Fruit fly (Drosophila melanogaster) whole organism, embryonic: ENCODE measurements around the gene Ugt301D1.
A peak's percentile ranks its signal among the peaks of the same experiment; 100 is the strongest.

Experiments used
- Ada2b ChIP-seq: fragments of 200-800 bp; sonication (Bioruptor generic); IDR thresholded peaks from 2 replicates; pipeline ENCODE4 v1.3.6; 2022; ENCODE audit warnings: missing biosample characterization, missing genetic modification characterization
- Adf1 ChIP-seq: fragments of 200-800 bp; sonication (Bioruptor generic); IDR thresholded peaks from 2 replicates; pipeline ENCODE4 v1.3.6; 2022; ENCODE audit warnings: missing biosample characterization, missing genetic modification characterization
- C15 ChIP-seq: fragments of 200-800 bp; sonication (Bioruptor generic); IDR thresholded peaks from 3 replicates; pipeline ENCODE4 v1.3.6; 2022; ENCODE audit warnings: missing biosample characterization, missing genetic modification characterization
- CG12659 ChIP-seq: fragments of 200-800 bp; sonication (Bioruptor generic); optimal IDR thresholded peaks from 3 replicates; lab custom pipeline; 2017; ENCODE audit warnings: mild to moderate bottlenecking, missing biosample characterization, missing genetic modification reagents, missing genetic modification characterization
- CG14710 ChIP-seq: fragments of 200-800 bp; sonication (Bioruptor generic); optimal IDR thresholded peaks from 3 replicates; lab custom pipeline; 2019; ENCODE audit warnings: missing biosample characterization, mild to moderate bottlenecking, missing genetic modification characterization, moderate library complexity
- CG15073 ChIP-seq: fragments of 200-800 bp; sonication (Bioruptor generic); optimal IDR thresholded peaks from 2 replicates; lab custom pipeline; 2016; ENCODE audit warnings: missing biosample characterization, missing genetic modification characterization
- CG15479 ChIP-seq: fragments of 200-800 bp; sonication (Bioruptor generic); optimal IDR thresholded peaks from 3 replicates; lab custom pipeline; 2019; ENCODE audit warnings: missing biosample characterization, mild to moderate bottlenecking, missing genetic modification characterization, moderate library complexity
- CG16779 ChIP-seq: fragments of 200-800 bp; sonication (Bioruptor generic); IDR thresholded peaks from 2 replicates; pipeline ENCODE4 v1.3.6; 2022; ENCODE audit warnings: missing biosample characterization, missing genetic modification characterization
- CG17361 ChIP-seq: fragments of 200-800 bp; sonication (Bioruptor generic); IDR thresholded peaks from 3 replicates; pipeline ENCODE4 v1.3.6; 2022; ENCODE audit warnings: missing biosample characterization, missing genetic modification characterization
- CG18011 ChIP-seq: fragments of 200-800 bp; sonication (Bioruptor generic); optimal IDR thresholded peaks from 2 replicates; lab custom pipeline; 2017; ENCODE audit warnings: missing biosample characterization, missing genetic modification characterization, mild to moderate bottlenecking, moderate library complexity, missing genotype
- CG33557 ChIP-seq: fragments of 200-800 bp; sonication (Bioruptor generic); optimal IDR thresholded peaks from 2 replicates; lab custom pipeline; 2019; ENCODE audit warnings: missing biosample characterization, mild to moderate bottlenecking, missing genetic modification characterization, moderate library complexity
- CG3995 ChIP-seq: fragments of 200-800 bp; sonication (Bioruptor generic); optimal IDR thresholded peaks from 3 replicates; lab custom pipeline; 2016; ENCODE audit warnings: missing biosample characterization, missing genetic modification characterization
- CG4707 ChIP-seq: fragments of 200-800 bp; sonication (Bioruptor generic); optimal IDR thresholded peaks from 2 replicates; lab custom pipeline; 2018; ENCODE audit warnings: missing biosample characterization, mild to moderate bottlenecking, missing genetic modification characterization, moderate library complexity
- CG5245 ChIP-seq: fragments of 200-800 bp; sonication (Bioruptor generic); optimal IDR thresholded peaks from 3 replicates; lab custom pipeline; 2016; ENCODE audit warnings: missing biosample characterization, missing genetic modification characterization
- CG7786 ChIP-seq: fragments of 200-800 bp; sonication (Bioruptor generic); optimal IDR thresholded peaks from 2 replicates; lab custom pipeline; 2016; ENCODE audit warnings: missing biosample characterization, missing genetic modification characterization
- CG7963 ChIP-seq: fragments of 200-800 bp; sonication (Bioruptor generic); IDR thresholded peaks from 3 replicates; pipeline ENCODE4 v1.3.6; 2022; ENCODE audit warnings: missing biosample characterization, missing genetic modification characterization; ENCODE audit not compliant: partially characterized antibody
- CG7987 ChIP-seq: fragments of 200-800 bp; sonication (Bioruptor generic); optimal IDR thresholded peaks from 2 replicates; lab custom pipeline; 2018; ENCODE audit warnings: missing biosample characterization, mild to moderate bottlenecking, missing genetic modification characterization, moderate library complexity
- CG8290 ChIP-seq, 3 experiments: fragments of 200-800 bp; sonication (Bioruptor generic); optimal IDR thresholded peaks; 2 replicates each; lab custom pipeline; 2016 to 2019; ENCODE audit warnings: missing biosample characterization in 3 of 3, missing genetic modification characterization in 3 of 3, mild to moderate bottlenecking in 2 of 3, moderate library complexity in 1 of 3
- CG9727 ChIP-seq: fragments of 200-800 bp; sonication (Bioruptor generic); optimal IDR thresholded peaks from 3 replicates; lab custom pipeline; 2017; ENCODE audit warnings: missing biosample characterization, mild to moderate bottlenecking, missing genetic modification characterization
- Camta ChIP-seq: fragments of 200-800 bp; sonication (Bioruptor generic); optimal IDR thresholded peaks from 2 replicates; lab custom pipeline; 2016; ENCODE audit warnings: missing biosample characterization, missing genetic modification characterization
- CkIIα-i1 ChIP-seq: fragments of 200-800 bp; sonication (Bioruptor generic); IDR thresholded peaks from 2 replicates; pipeline ENCODE4 v1.3.6; 2022; ENCODE audit warnings: missing biosample characterization, missing genetic modification characterization
- D ChIP-seq, 2 experiments: fragments of 200-800 bp in 1 of 2; fragments of >200 bp in 1 of 2; sonication (Bioruptor generic) in 1 of 2; optimal IDR thresholded peaks; 2 replicates in 1 of 2; 3 replicates in 1 of 2; lab custom pipeline; 2017; ENCODE audit warnings: mild to moderate bottlenecking in 1 of 2, missing biosample characterization in 1 of 2, missing genetic modification characterization in 1 of 2, missing genetic modification reagents in 1 of 2
- Dek ChIP-seq: fragments of 200-800 bp; sonication (Bioruptor generic); optimal IDR thresholded peaks from 3 replicates; lab custom pipeline; 2019; ENCODE audit warnings: missing biosample characterization, mild to moderate bottlenecking, missing genetic modification characterization, moderate library complexity
- E2f1 ChIP-seq: fragments of 200-800 bp; sonication (Bioruptor generic); IDR thresholded peaks from 2 replicates; pipeline ENCODE4 v1.3.6; 2022; ENCODE audit warnings: missing biosample characterization, missing genetic modification characterization
- ERR ChIP-seq: fragments of 200-800 bp; sonication (Bioruptor generic); optimal IDR thresholded peaks from 2 replicates; lab custom pipeline; 2016; ENCODE audit warnings: missing biosample characterization, missing genetic modification characterization
- Gug ChIP-seq: fragments of 200-800 bp; sonication (Bioruptor generic); IDR thresholded peaks from 4 replicates; pipeline ENCODE4 v1.3.6; 2022; ENCODE audit warnings: missing biosample characterization, missing genetic modification characterization
- HHEX ChIP-seq: fragments of 200-800 bp; sonication (Bioruptor generic); optimal IDR thresholded peaks from 3 replicates; lab custom pipeline; 2017; ENCODE audit warnings: missing biosample characterization, mild to moderate bottlenecking, missing genetic modification characterization, missing genetic modification reagents
- HmgZ ChIP-seq: fragments of 200-800 bp; sonication (Bioruptor generic); optimal IDR thresholded peaks from 2 replicates; lab custom pipeline; 2018; ENCODE audit warnings: missing biosample characterization, mild to moderate bottlenecking, missing genetic modification characterization
- Hsf ChIP-seq: fragments of 200-800 bp; sonication (Bioruptor generic); optimal IDR thresholded peaks from 3 replicates; lab custom pipeline; 2016; ENCODE audit warnings: missing biosample characterization, missing genetic modification characterization
- MBD-R2 ChIP-seq: fragments of 200-800 bp; sonication (Bioruptor generic); IDR thresholded peaks from 2 replicates; pipeline ENCODE4 v1.3.6; 2022; ENCODE audit warnings: missing biosample characterization, missing genetic modification characterization
- Nf-YB ChIP-seq: fragments of 200-800 bp; sonication (Bioruptor generic); optimal IDR thresholded peaks from 3 replicates; lab custom pipeline; 2019; ENCODE audit warnings: missing biosample characterization, mild to moderate bottlenecking, missing genetic modification characterization, moderate library complexity
- Sox100B ChIP-seq: fragments of 200-800 bp; sonication (Bioruptor generic); optimal IDR thresholded peaks from 3 replicates; lab custom pipeline; 2018; ENCODE audit warnings: missing biosample characterization, mild to moderate bottlenecking, missing genetic modification characterization
- Taf1 ChIP-seq: fragments of 200-800 bp; sonication (Bioruptor generic); IDR thresholded peaks from 2 replicates; pipeline ENCODE4 v1.3.6; 2022; ENCODE audit warnings: missing biosample characterization, missing genetic modification characterization
- Vsx1 ChIP-seq: fragments of 200-800 bp; sonication (Bioruptor generic); optimal IDR thresholded peaks from 2 replicates; lab custom pipeline; 2017; ENCODE audit warnings: missing biosample characterization, mild to moderate bottlenecking, missing genetic modification characterization, missing genetic modification reagents
- br ChIP-seq: fragments of >200 bp; optimal IDR thresholded peaks from 2 replicates; lab custom pipeline; 2017
- caup ChIP-seq: fragments of 200-800 bp; sonication (Bioruptor generic); optimal IDR thresholded peaks from 3 replicates; lab custom pipeline; 2017; ENCODE audit warnings: missing biosample characterization, mild to moderate bottlenecking, missing genetic modification characterization, moderate library complexity; ENCODE audit not compliant: severe bottlenecking
- dimm ChIP-seq: fragments of 200-800 bp; sonication (Bioruptor generic); IDR thresholded peaks from 2 replicates; pipeline ENCODE4 v1.3.6; 2022; ENCODE audit warnings: missing biosample characterization, missing genetic modification characterization
- dmrt99B ChIP-seq: fragments of 200-800 bp; sonication (Bioruptor generic); optimal IDR thresholded peaks from 2 replicates; lab custom pipeline; 2018; ENCODE audit warnings: missing biosample characterization, mild to moderate bottlenecking, missing genetic modification characterization, moderate library complexity
- gcm ChIP-seq: fragments of 200-800 bp; sonication (Bioruptor generic); optimal IDR thresholded peaks from 2 replicates; lab custom pipeline; 2019; ENCODE audit warnings: missing biosample characterization, mild to moderate bottlenecking, missing genetic modification characterization, moderate library complexity
- grn ChIP-seq: fragments of 200-800 bp; sonication (Bioruptor generic); optimal IDR thresholded peaks from 3 replicates; lab custom pipeline; 2017; ENCODE audit warnings: missing biosample characterization, missing genetic modification characterization
- gro ChIP-seq: fragments of 200-800 bp; sonication (Bioruptor generic); optimal IDR thresholded peaks from 2 replicates; lab custom pipeline; 2016; ENCODE audit warnings: missing biosample characterization, missing genetic modification characterization
- lov ChIP-seq, 2 experiments: fragments of 200-800 bp in 1 of 2; fragments of >200 bp in 1 of 2; sonication (Bioruptor generic) in 1 of 2; IDR thresholded peaks in 1 of 2; optimal IDR thresholded peaks in 1 of 2; 2 replicates in 1 of 2; 3 replicates in 1 of 2; pipeline versions ENCODE4 v1.3.6 to Lab custom; 2017 to 2022; ENCODE audit warnings: missing biosample characterization in 1 of 2, missing genetic modification characterization in 1 of 2
- luna ChIP-seq: fragments of 200-800 bp; sonication (Bioruptor generic); optimal IDR thresholded peaks from 2 replicates; lab custom pipeline; 2016; ENCODE audit warnings: missing biosample characterization, missing genetic modification characterization
- pho ChIP-seq: fragments of 200-800 bp; sonication (Bioruptor generic); optimal IDR thresholded peaks from 2 replicates; lab custom pipeline; 2016; ENCODE audit warnings: missing biosample characterization, missing genetic modification characterization
- prd ChIP-seq, 3 experiments: fragments of >200 bp in 2 of 3; fragments of 200-800 bp in 1 of 3; sonication (Bioruptor generic) in 1 of 3; optimal IDR thresholded peaks in 2 of 3; IDR thresholded peaks in 1 of 3; 2 replicates in 2 of 3; 3 replicates in 1 of 3; pipeline versions ENCODE4 v1.3.6 to Lab custom; 2017 to 2022; ENCODE audit warnings: missing biosample characterization in 1 of 3, missing genetic modification characterization in 1 of 3
- schlank ChIP-seq: fragments of 200-800 bp; sonication (Bioruptor generic); optimal IDR thresholded peaks from 2 replicates; lab custom pipeline; 2018; ENCODE audit warnings: missing biosample characterization, mild to moderate bottlenecking, missing genetic modification characterization
- slou ChIP-seq: fragments of 200-800 bp; sonication (Bioruptor generic); optimal IDR thresholded peaks from 3 replicates; lab custom pipeline; 2016; ENCODE audit warnings: missing biosample characterization, missing genetic modification characterization
- sqz ChIP-seq: fragments of 200-800 bp; sonication (Bioruptor generic); optimal IDR thresholded peaks from 3 replicates; lab custom pipeline; 2018; ENCODE audit warnings: missing biosample characterization, mild to moderate bottlenecking, missing genetic modification characterization
- tap ChIP-seq: fragments of 200-800 bp; optimal IDR thresholded peaks from 3 replicates; lab custom pipeline; 2019; ENCODE audit warnings: missing biosample characterization, mild to moderate bottlenecking, missing genetic modification characterization, moderate library complexity

Ugt301D1 gene

DNA sequence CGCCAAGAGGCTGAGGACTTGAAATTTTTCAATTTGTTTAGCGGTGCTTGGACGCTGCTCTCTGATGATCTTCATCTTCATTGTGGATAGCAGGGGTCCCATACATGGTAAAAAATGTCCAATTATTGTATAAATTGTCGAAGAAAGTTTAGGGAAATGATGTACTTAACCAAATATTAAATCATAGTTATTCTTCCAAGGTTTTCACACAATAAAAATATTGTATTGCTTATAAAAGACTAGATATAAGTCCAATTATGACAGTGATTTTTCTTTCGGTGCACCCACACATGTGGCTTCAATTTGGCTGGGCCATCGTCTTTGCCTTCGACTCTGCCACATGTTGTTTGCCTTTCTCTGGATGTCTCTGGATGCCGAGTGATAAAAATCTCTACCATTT lies 4.5 kb upstream of the Ugt301D1 start (continued):
- TF ChIP-seq CG7786 (GFP tag; lab: Kevin White, UChicago) (no peak), tap (tag; lab: Kevin White, UChicago) (peak; percentile 46), CG3995 (GFP tag; lab: Kevin White, UChicago) (no peak), CG8290 (GFP tag; optimal IDR thresholded peaks at IDR 0.05; lab: Kevin White, UChicago) (no peak), CG8290 (tag; optimal IDR thresholded peaks at IDR 0.05; lab: Kevin White, UChicago) (peak in 1 of 2 experiments; percentile 39), lov (optimal IDR thresholded peaks at IDR 0.05; lab: Kevin White, UChicago) (no peak), lov (GFP tag; IDR thresholded peaks at IDR 0.05; lab: Robert Waterston, UW) (0 out of 3 replicates have a peak, but pooled peaks have one; percentile 55), CG7963 (GFP tag; lab: Robert Waterston, UW) (no peak), grn (GFP tag; lab: Kevin White, UChicago) (no peak), sqz (no peak), CG9727 (GFP tag; lab: Kevin White, UChicago) (peak; percentile 69), CG14710 (tag; lab: Kevin White, UChicago) (peak; percentile 45), schlank (no peak), Taf1 (no peak), CG7987 (GFP tag; lab: Kevin White, UChicago) (no peak), gro (GFP tag; lab: Kevin White, UChicago) (no peak), CG5245 (peak; percentile 2), HHEX (GFP tag; lab: Kevin White, UChicago) (peak; percentile 27), C15 (GFP tag; lab: Robert Waterston, UW) (no peak), D (optimal IDR thresholded peaks at IDR 0.05; lab: Kevin White, UChicago) (no peak), D (GFP tag; optimal IDR thresholded peaks at IDR 0.05; lab: Kevin White, UChicago) (peak; percentile 52), E2f1 (GFP tag; lab: Robert Waterston, UW) (peak; percentile 59; the same call in 1 of the 2 replicates), CG4707 (GFP tag; lab: Kevin White, UChicago) (no peak), Sox100B (GFP tag; lab: Kevin White, UChicago) (peak; percentile 12), pho (no peak), CG15073 (no peak), HmgZ (tag; lab: Kevin White, UChicago) (no peak), CG16779 (GFP tag; lab: Robert Waterston, UW) (no peak), CG15479 (no peak), Adf1 (GFP tag; lab: Robert Waterston, UW) (no peak), ERR (GFP tag; lab: Kevin White, UChicago) (no peak), CG12659 (peak; percentile 23), MBD-R2 (no peak; the same call in 1 of the 2 replicates), CkIIα-i1 (GFP tag; lab: Robert Waterston, UW) (no peak), br (lab: Kevin White, UChicago) (no peak), Camta (GFP tag; lab: Kevin White, UChicago) (no peak), dmrt99B (tag; lab: Kevin White, UChicago) (peak; percentile 64), Hsf (GFP tag; lab: Kevin White, UChicago) (peak; percentile 60), CG18011 (GFP tag; lab: Kevin White, UChicago) (no peak), slou (no peak), luna (GFP tag; lab: Kevin White, UChicago) (no peak), Vsx1 (no peak), CG33557 (GFP tag; lab: Kevin White, UChicago) (peak; percentile 51), Nf-YB (GFP tag; lab: Kevin White, UChicago) (peak; percentile 18), dimm (GFP tag; lab: Robert Waterston, UW) (no peak), CG17361 (GFP tag; lab: Robert Waterston, UW) (peak; percentile 42; the same call in 1 of the 3 replicates), Dek (tag; lab: Kevin White, UChicago) (no peak), caup (GFP tag; lab: Kevin White, UChicago) (no peak), prd (optimal IDR thresholded peaks at IDR 0.05; lab: Kevin White, UChicago) (no peak), prd (GFP tag; IDR thresholded peaks at IDR 0.05; lab: Robert Waterston, UW) (peak; percentile 78; the same call in 2 of the 3 replicates), Gug (peak; percentile 27; the same call in 1 of the 4 replicates), Ada2b (GFP tag; lab: Robert Waterston, UW) (peak; percentile 8; the same call in 1 of the 2 replicates), gcm (GFP tag; lab: Kevin White, UChicago) (peak; percentile 46)
